Fruit fly (Drosophila melanogaster): ENCODE data around the gene CG42540.

dm6 chr3L:4611311-4611710, 55.4 kb downstream of the CG42540 start:
- no peak for TF ChIP-seq Clk (GFP tag; optimal IDR thresholded peaks at IDR 0.05)
- no peak for TF ChIP-seq CG14711 (tag; optimal IDR thresholded peaks at IDR 0.05)
- TF ChIP-seq CG7101 (tag; optimal IDR thresholded peaks at IDR 0.05) = no peak
- no peak for TF ChIP-seq CG11617 (GFP tag; optimal IDR thresholded peaks at IDR 0.05)
- no peak for TF ChIP-seq kay (GFP tag; ENCODE audit: borderline replicate concordance)

All from whole organism, adult.